Fruit fly (Drosophila melanogaster) whole organism: ENCODE results near the gene CG15765.

Source experiments
- CG8478 ChIP-seq: fragments of >200 bp; optimal IDR thresholded peaks from 2 replicates; lab custom pipeline; 2018; ENCODE audit warnings: inconsistent platforms
- Dll ChIP-seq: fragments of >200 bp; optimal IDR thresholded peaks from 2 replicates; lab custom pipeline; 2017
- pan ChIP-seq: fragments of >200 bp; optimal IDR thresholded peaks from 2 replicates; lab custom pipeline; 2017

DNA sequence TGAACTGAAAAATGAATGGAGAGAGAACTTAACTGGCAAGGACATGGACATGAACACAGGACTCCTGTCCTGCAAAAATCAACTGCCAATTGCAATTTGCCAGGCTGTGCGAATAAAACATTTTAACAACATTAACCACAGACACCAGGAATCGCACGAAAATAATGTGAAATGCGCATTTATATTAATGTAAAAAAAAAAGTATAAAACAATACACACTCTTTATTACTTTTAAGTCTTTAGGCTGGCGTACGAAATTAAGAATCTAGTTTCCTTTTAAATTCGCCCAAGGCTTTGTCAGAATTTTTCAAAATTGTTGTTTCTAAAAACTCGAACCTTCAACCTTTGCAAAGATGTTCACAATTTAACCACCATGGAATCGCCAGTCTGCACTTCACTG lies 26.6 kb downstream of the CG15765 start, which contains the start of gene CG12729:
- no peak for TF ChIP-seq pan
- TF ChIP-seq Dll (lab: Kevin White, UChicago) = no peak
- TF ChIP-seq CG8478 = no peak
